Worm (Caenorhabditis elegans) whole organism, L2 larva: ENCODE results near the gene str-14.

ENCODE experiments used
- C34F6.9 ChIP-seq: fragments of 150-350 bp; optimal IDR thresholded peaks from 2 replicates; lab custom pipeline; 2014; ENCODE audit warnings: missing biosample characterization, missing genetic modification characterization
- R02D3.7 ChIP-seq: fragments of 150-350 bp; optimal IDR thresholded peaks from 2 replicates; lab custom pipeline; 2014; ENCODE audit warnings: missing biosample characterization, missing genetic modification characterization
- Y55F3AM.14 ChIP-seq: fragments of 200-800 bp; sonication (Bioruptor generic); optimal IDR thresholded peaks from 2 replicates; lab custom pipeline; 2018; ENCODE audit warnings: mild to moderate bottlenecking, missing genetic modification characterization, missing compliant biosample characterization
- ZK546.5 ChIP-seq: sonication (generic microtip); optimal IDR thresholded peaks from 2 replicates; lab custom pipeline; 2017; ENCODE audit warnings: missing biosample characterization, missing genetic modification characterization
- aly-2 ChIP-seq: fragments of 150-350 bp; optimal IDR thresholded peaks from 2 replicates; lab custom pipeline; 2014; ENCODE audit warnings: missing biosample characterization, missing genetic modification characterization
- ama-1 ChIP-seq: fragments of 150-350 bp; optimal IDR thresholded peaks from 2 replicates; lab custom pipeline; 2018; ENCODE audit warnings: inconsistent platforms
- ceh-82 ChIP-seq: fragments of 150-350 bp; optimal IDR thresholded peaks from 2 replicates; lab custom pipeline; 2014; ENCODE audit warnings: missing biosample characterization, missing genetic modification characterization
- crh-2 ChIP-seq: sonication (generic microtip); optimal IDR thresholded peaks from 2 replicates; lab custom pipeline; 2017; ENCODE audit warnings: missing biosample characterization, missing genetic modification characterization
- dmd-4 ChIP-seq: sonication (generic microtip); optimal IDR thresholded peaks from 2 replicates; lab custom pipeline; 2017; ENCODE audit warnings: missing biosample characterization, missing genetic modification characterization
- elt-1 ChIP-seq: fragments of 150-350 bp; optimal IDR thresholded peaks from 2 replicates; lab custom pipeline; 2014; ENCODE audit warnings: missing biosample characterization, missing genetic modification characterization
- fos-1 ChIP-seq: fragments of 150-350 bp; optimal IDR thresholded peaks from 2 replicates; lab custom pipeline; 2014; ENCODE audit warnings: missing biosample characterization, missing genetic modification characterization
- gmeb-1 ChIP-seq: fragments of 150-350 bp; optimal IDR thresholded peaks from 2 replicates; lab custom pipeline; 2014; ENCODE audit warnings: missing biosample characterization, missing genetic modification characterization
- lin-11 ChIP-seq: fragments of 150-350 bp; sonication (generic microtip); optimal IDR thresholded peaks from 2 replicates; lab custom pipeline; 2014; ENCODE audit warnings: missing biosample characterization, missing genetic modification characterization, inconsistent platforms, mixed read lengths
- lin-13 ChIP-seq: fragments of 150-350 bp; optimal IDR thresholded peaks from 2 replicates; lab custom pipeline; 2014; ENCODE audit warnings: missing biosample characterization, missing genetic modification reagents, missing genetic modification characterization
- lsy-2 ChIP-seq, 2 experiments: fragments of 150-350 bp in 1 of 2; sonication (generic microtip) in 1 of 2; optimal IDR thresholded peaks; 2 replicates each; lab custom pipeline; 2014 to 2017; ENCODE audit warnings: missing biosample characterization in 2 of 2, missing genetic modification characterization in 2 of 2
- mbf-1 ChIP-seq: sonication (generic microtip); optimal IDR thresholded peaks from 2 replicates; lab custom pipeline; 2017; ENCODE audit warnings: missing biosample characterization, missing genetic modification characterization
- mdl-1 ChIP-seq, 2 experiments: fragments of 150-350 bp in 1 of 2; sonication (generic microtip) in 1 of 2; optimal IDR thresholded peaks; 2 replicates each; lab custom pipeline; 2017; ENCODE audit warnings: missing biosample characterization in 2 of 2, missing genetic modification characterization in 2 of 2
- nhr-10 ChIP-seq: sonication (generic microtip); optimal IDR thresholded peaks from 2 replicates; lab custom pipeline; 2017; ENCODE audit warnings: missing biosample characterization, missing genetic modification characterization
- nhr-11 ChIP-seq: fragments of 150-350 bp; optimal IDR thresholded peaks from 2 replicates; lab custom pipeline; 2014; ENCODE audit warnings: missing biosample characterization, missing genetic modification characterization
- nhr-12 ChIP-seq: fragments of 150-350 bp; optimal IDR thresholded peaks from 2 replicates; lab custom pipeline; 2014; ENCODE audit warnings: missing biosample characterization, missing genetic modification characterization
- nhr-129 ChIP-seq: fragments of 150-350 bp; optimal IDR thresholded peaks from 2 replicates; lab custom pipeline; 2014; ENCODE audit warnings: missing biosample characterization, missing genetic modification characterization
- nhr-21 ChIP-seq: fragments of 150-350 bp; optimal IDR thresholded peaks from 2 replicates; lab custom pipeline; 2014; ENCODE audit warnings: missing biosample characterization, missing genetic modification characterization
- nhr-237 ChIP-seq: fragments of 150-350 bp; optimal IDR thresholded peaks from 2 replicates; lab custom pipeline; 2014; ENCODE audit warnings: missing biosample characterization, missing genetic modification characterization
- nhr-6 ChIP-seq: fragments of 150-350 bp; optimal IDR thresholded peaks from 2 replicates; lab custom pipeline; 2014; ENCODE audit warnings: missing biosample characterization, missing genetic modification characterization
- peb-1 ChIP-seq: fragments of 150-350 bp; optimal IDR thresholded peaks from 2 replicates; lab custom pipeline; 2014; ENCODE audit warnings: missing biosample characterization, missing genetic modification characterization
- sem-4 ChIP-seq: fragments of 150-350 bp; optimal IDR thresholded peaks from 2 replicates; lab custom pipeline; 2014; ENCODE audit warnings: missing biosample characterization, missing genetic modification reagents, missing genetic modification characterization
- sma-9 ChIP-seq, 2 experiments: fragments of 150-350 bp in 1 of 2; sonication (generic microtip) in 1 of 2; optimal IDR thresholded peaks; 2 replicates each; lab custom pipeline; 2014 to 2016; ENCODE audit warnings: missing genetic modification characterization in 2 of 2, mild to moderate bottlenecking in 1 of 2, missing biosample characterization in 1 of 2, missing compliant biosample characterization in 1 of 2, missing genetic modification reagents in 1 of 2, moderate library complexity in 1 of 2
- snpc-4 ChIP-seq: fragments of 150-350 bp; optimal IDR thresholded peaks from 2 replicates; lab custom pipeline; 2014; ENCODE audit warnings: missing biosample characterization, missing genetic modification characterization
- unc-39 ChIP-seq: fragments of 150-350 bp; optimal IDR thresholded peaks from 2 replicates; lab custom pipeline; 2014; ENCODE audit warnings: missing biosample characterization, missing genetic modification characterization
- unc-55 ChIP-seq: fragments of 150-350 bp; sonication (generic microtip); optimal IDR thresholded peaks from 3 replicates; lab custom pipeline; 2014; ENCODE audit warnings: missing biosample characterization, missing genetic modification reagents, missing genetic modification characterization
- unc-62 ChIP-seq: fragments of 150-350 bp; optimal IDR thresholded peaks from 2 replicates; lab custom pipeline; 2014; ENCODE audit warnings: missing biosample characterization, missing genetic modification reagents, missing genetic modification characterization
- ztf-1 ChIP-seq: fragments of 200-800 bp; sonication (Bioruptor generic); conservative IDR thresholded peaks from 2 replicates; pipeline ENCODE4 v1.3.6; 2022; ENCODE audit warnings: missing genetic modification characterization, missing compliant biosample characterization
- ztf-4 ChIP-seq: fragments of 150-350 bp; optimal IDR thresholded peaks from 2 replicates; lab custom pipeline; 2014; ENCODE audit warnings: missing biosample characterization, missing genetic modification characterization

str-14 gene

ce11 chrV:16455065-16455464, at the start of gene str-14:
Gene str-14, minus strand, starts transcription at chrV:16455165.
- no peak for TF ChIP-seq nhr-6 (tag; lab: Kevin White, UChicago)
- no peak for TF ChIP-seq nhr-129 (tag; lab: Kevin White, UChicago)
- no peak for TF ChIP-seq R02D3.7 (tag; lab: Kevin White, UChicago)
- TF ChIP-seq peb-1, result no peak
- no peak for TF ChIP-seq nhr-237 (tag; lab: Kevin White, UChicago)
- TF ChIP-seq ceh-82, result no peak
- TF ChIP-seq nhr-11 (tag; lab: Kevin White, UChicago), result no peak
- TF ChIP-seq fos-1 (tag; lab: Kevin White, UChicago), result no peak
- TF ChIP-seq, all 48 proteins: peak for 0

ce11 chrV:16503164-16503563, 48.2 kb upstream of the str-14 start, which contains the start of gene F36D3.14:
Gene F36D3.14, minus strand, starts transcription at chrV:16503264.
- TF ChIP-seq nhr-21 (no peak), nhr-12 (tag; lab: Kevin White, UChicago) (no peak), unc-39 (tag; lab: Kevin White, UChicago) (no peak), dmd-4 (tag; lab: Kevin White, UChicago) (no peak), unc-55 (no peak)

- TF ChIP-seq elt-1 (tag; lab: Kevin White, UChicago), result no peak
- TF ChIP-seq nhr-129 (tag; lab: Kevin White, UChicago), result peak; percentile 53
- TF ChIP-seq fos-1 (tag; lab: Kevin White, UChicago), result peak; percentile 15
- TF ChIP-seq crh-2 (tag; lab: Kevin White, UChicago), result peak; percentile 34
- TF ChIP-seq unc-55, result peak; percentile 65
- TF ChIP-seq lsy-2 (tag; optimal IDR thresholded peaks at IDR 0.05; lab: Kevin White, UChicago), result peak; percentile 29 to 73
- TF ChIP-seq snpc-4 (tag; lab: Kevin White, UChicago), result peak; percentile 67
- peak; percentile 56 for TF ChIP-seq lin-13
- TF ChIP-seq C34F6.9 (tag; lab: Kevin White, UChicago), result peak; percentile 43
- peak; percentile 80 for TF ChIP-seq gmeb-1 (tag; lab: Kevin White, UChicago)
- no peak for TF ChIP-seq aly-2 (tag; lab: Kevin White, UChicago)
- TF ChIP-seq sem-4, result peak; percentile 23
- no peak for TF ChIP-seq lin-11
- TF ChIP-seq, all 48 proteins: peak for 10
Measured at ce11 chrV:16499006-16499405, 44.0 kb upstream of the str-14 start, which contains the start of gene F36D3.1. Gene F36D3.1, plus strand, starts transcription at chrV:16499352.

ce11 chrV:16497504-16497903, 42.5 kb upstream of the str-14 start, which contains the start of gene srh-136:
Gene srh-136, minus strand, starts transcription at chrV:16497596.
- TF ChIP-seq snpc-4 (tag; lab: Kevin White, UChicago) (no peak), nhr-237 (tag; lab: Kevin White, UChicago) (no peak), ztf-4 (tag; lab: Kevin White, UChicago) (no peak), C34F6.9 (tag; lab: Kevin White, UChicago) (no peak), mbf-1 (tag; lab: Kevin White, UChicago) (no peak), lsy-2 (tag; optimal IDR thresholded peaks at IDR 0.05; lab: Kevin White, UChicago) (no peak), nhr-11 (tag; lab: Kevin White, UChicago) (no peak), unc-62 (GFP tag; lab: Kevin White, UChicago) (no peak), Y55F3AM.14 (GFP tag; lab: Kevin White, UChicago) (no peak), nhr-21 (no peak), fos-1 (tag; lab: Kevin White, UChicago) (no peak), nhr-10 (tag; lab: Kevin White, UChicago) (no peak), ztf-1 (GFP tag; lab: Robert Waterston, UW) (no peak)

DNA sequence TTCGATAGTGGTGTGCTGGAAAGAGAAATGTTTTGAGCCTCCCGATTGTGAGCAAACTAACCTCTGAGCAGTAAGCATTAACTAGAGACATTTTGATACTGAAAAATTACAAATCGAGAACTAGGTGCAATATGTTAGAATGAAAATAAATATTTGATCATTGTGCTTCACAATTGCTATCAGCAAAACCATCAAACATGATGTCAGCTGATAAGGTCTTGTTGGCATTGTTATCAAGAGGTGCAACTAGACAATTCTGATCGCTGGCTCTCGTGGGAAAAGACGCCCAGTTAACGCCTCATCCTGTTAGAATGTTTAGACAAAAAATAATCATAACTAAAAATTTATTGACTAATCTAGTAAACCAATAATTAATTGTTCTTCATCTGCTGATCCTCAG, 39.4 kb upstream of the str-14 start, which contains the start of gene comt-2:
TSS of gene comt-2 (minus strand) at position 131 of the 400 bp plus-strand sequence.
- TF ChIP-seq R02D3.7 (tag; lab: Kevin White, UChicago) (no peak), sma-9 (GFP tag; optimal IDR thresholded peaks at IDR 0.05; lab: Kevin White, UChicago) (peak; percentile 60), sma-9 (tag; optimal IDR thresholded peaks at IDR 0.05; lab: Kevin White, UChicago) (no peak), fos-1 (tag; lab: Kevin White, UChicago) (peak; percentile 72)

- TF ChIP-seq nhr-21, result no peak
- TF ChIP-seq C34F6.9 (tag; lab: Kevin White, UChicago), result no peak
- TF ChIP-seq ama-1, result no peak
- TF ChIP-seq mdl-1 (tag; optimal IDR thresholded peaks at IDR 0.05; lab: Kevin White, UChicago), result no peak
- TF ChIP-seq ceh-82, result no peak
- TF ChIP-seq Y55F3AM.14 (GFP tag; lab: Kevin White, UChicago), result no peak
- TF ChIP-seq nhr-129 (tag; lab: Kevin White, UChicago), result no peak
- TF ChIP-seq ZK546.5, result no peak
- TF ChIP-seq, all 48 proteins: peak for 0
Measured at ce11 chrV:16488172-16488571, 33.2 kb upstream of the str-14 start, which contains the start of gene sqst-4. Gene sqst-4, plus strand, starts transcription at chrV:16488472.
